Fruit fly (Drosophila melanogaster): ENCODE data around the gene Acbp2.

Acbp2 gene

dm6 chr3L:7131447-7131983, at the start of gene Acbp2:
Gene Acbp2 (plus strand): TSS chr3L:7131863.
- TF ChIP-seq Med (GFP tag) (peak; percentile 55), GATAe (GFP tag; conservative IDR thresholded peaks at IDR 0.05) (peak; percentile 66; the same call in 1 of the 2 replicates), chinmo (GFP tag; IDR thresholded peaks at IDR 0.05; ENCODE audit: partially characterized antibody) (peak; percentile 91), exex (tag; optimal IDR thresholded peaks at IDR 0.05) (peak; percentile 83), klu (GFP tag; IDR thresholded peaks at IDR 0.05) (no peak), sug (tag; optimal IDR thresholded peaks at IDR 0.05) (peak; percentile 100), prd (optimal IDR thresholded peaks at IDR 0.05) (no peak), prd (GFP tag; IDR thresholded peaks at IDR 0.05) (no peak), CG5953 (GFP tag; IDR thresholded peaks at IDR 0.05) (no peak), CG17385 (GFP tag; optimal IDR thresholded peaks at IDR 0.05) (no peak), grn (GFP tag; optimal IDR thresholded peaks at IDR 0.05) (peak; percentile 98), B-H2 (GFP tag; optimal IDR thresholded peaks at IDR 0.05) (peak; percentile 20), Hr78 (GFP tag; optimal IDR thresholded peaks at IDR 0.05) (peak in 1 of 2 experiments; percentile 94), CG2678 (tag; optimal IDR thresholded peaks at IDR 0.05) (peak; percentile 3), Hmr (GFP tag; optimal IDR thresholded peaks at IDR 0.05) (no peak), Neu2 (GFP tag; optimal IDR thresholded peaks at IDR 0.05; ENCODE audit: borderline replicate concordance) (no peak), CG11398 (GFP tag; optimal IDR thresholded peaks at IDR 0.05) (no peak), Hey (tag; optimal IDR thresholded peaks at IDR 0.05) (peak; percentile 30), CG34376 (GFP tag; optimal IDR thresholded peaks at IDR 0.05) (peak; percentile 72), CG14014 (GFP tag; IDR thresholded peaks at IDR 0.05) (no peak), Trl (optimal IDR thresholded peaks at IDR 0.05) (peak in 1 of 2 experiments; percentile 31), Trl (GFP tag; optimal IDR thresholded peaks at IDR 0.05) (no peak), sd (tag; optimal IDR thresholded peaks at IDR 0.05) (peak; percentile 67), CG7372 (GFP tag; IDR thresholded peaks at IDR 0.05) (no peak), Fer1 (GFP tag; optimal IDR thresholded peaks at IDR 0.05) (no peak), MESR4 (GFP tag; optimal IDR thresholded peaks at IDR 0.05) (no peak), CG11695 (GFP tag; IDR thresholded peaks at IDR 0.05) (no peak), mirr (GFP tag; optimal IDR thresholded peaks at IDR 0.05) (peak; percentile 63), CG4820 (GFP tag; optimal IDR thresholded peaks at IDR 0.05) (no peak), CG10979 (tag; optimal IDR thresholded peaks at IDR 0.05) (no peak), Lpt (GFP tag; optimal IDR thresholded peaks at IDR 0.05) (no peak), Pdp1 (GFP tag; optimal IDR thresholded peaks at IDR 0.05) (peak in 1 of 2 experiments; percentile 18), chm (GFP tag; IDR thresholded peaks at IDR 0.05) (no peak), CG3407 (GFP tag; optimal IDR thresholded peaks at IDR 0.05) (no peak), CG10565 (GFP tag; optimal IDR thresholded peaks at IDR 0.05) (no peak), CG8924 (tag; optimal IDR thresholded peaks at IDR 0.05) (no peak), CTCF (GFP tag; optimal IDR thresholded peaks at IDR 0.05) (no peak), Jarid2 (GFP tag; optimal IDR thresholded peaks at IDR 0.05) (peak; percentile 18), lab (GFP tag; optimal IDR thresholded peaks at IDR 0.05) (peak; percentile 25), Deaf1 (tag; optimal IDR thresholded peaks at IDR 0.05) (peak; percentile 54), Atf6 (GFP tag; IDR thresholded peaks at IDR 0.05) (no peak), ftz-f1 (GFP tag; optimal IDR thresholded peaks at IDR 0.05) (no peak), CG15601 (tag; optimal IDR thresholded peaks at IDR 0.05) (peak; percentile 83), otp (GFP tag; IDR thresholded peaks at IDR 0.05) (no peak), tll (GFP tag; optimal IDR thresholded peaks at IDR 0.05) (no peak), CG12769 (tag; optimal IDR thresholded peaks at IDR 0.05) (peak; percentile 54), CG8359 (GFP tag; optimal IDR thresholded peaks at IDR 0.05; ENCODE audit: borderline replicate concordance) (no peak), CG18599 (GFP tag; optimal IDR thresholded peaks at IDR 0.05) (no peak), CG30020 (tag; optimal IDR thresholded peaks at IDR 0.05) (no peak), btn (GFP tag; optimal IDR thresholded peaks at IDR 0.05) (no peak)
